Fruit fly (Drosophila melanogaster): ENCODE measurements around the gene Sfxn1-3.
A peak's percentile ranks its signal among the peaks of the same experiment; 100 is the strongest.

Sfxn1-3 gene

DNA sequence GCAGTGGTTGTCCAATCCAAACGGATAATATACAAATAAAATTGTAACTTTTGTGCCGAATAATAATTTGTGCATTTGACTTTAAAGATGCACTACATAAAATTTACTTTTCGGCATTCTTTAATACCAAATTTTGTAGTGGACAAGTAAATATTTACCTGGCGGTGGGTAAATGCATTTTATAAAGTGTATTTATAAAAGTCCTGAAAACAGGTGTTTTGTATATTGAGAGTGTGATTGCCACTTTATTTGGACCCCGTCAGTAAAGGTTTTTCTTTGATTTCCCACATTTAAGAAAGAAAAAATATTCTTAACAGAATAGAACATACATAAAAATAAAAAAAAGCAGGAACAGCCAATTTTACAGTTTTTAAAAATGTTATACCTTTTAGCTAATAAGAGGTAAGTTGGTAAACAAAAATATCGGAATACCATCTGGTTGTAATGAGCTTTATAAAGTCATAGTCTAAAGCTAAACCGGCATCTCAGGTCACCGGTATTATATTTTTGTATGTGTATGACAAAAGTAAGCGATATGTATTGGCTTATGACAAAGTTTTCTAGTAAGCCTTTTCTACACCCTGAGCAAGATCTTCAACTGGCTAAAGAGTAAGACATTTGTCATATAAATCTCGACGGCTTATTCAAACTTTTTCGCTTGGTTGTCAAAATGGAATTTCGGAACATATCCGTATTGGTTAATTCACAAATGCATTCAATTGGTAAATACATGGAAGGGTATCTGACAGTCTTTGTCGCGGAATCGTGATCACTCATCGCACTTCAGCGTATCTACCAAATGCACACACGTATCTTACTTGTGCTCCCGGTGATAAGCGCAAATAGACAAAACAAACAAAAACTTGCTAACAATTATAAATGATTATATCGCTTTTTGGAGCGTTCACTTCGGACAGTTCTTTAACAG is 16.5 kb downstream of the Sfxn1-3 start (continued):
- peak; percentile 75 for TF ChIP-seq CG15601 (tag; optimal IDR thresholded peaks at IDR 0.05)
- peak; percentile 34 for TF ChIP-seq slou (GFP tag; optimal IDR thresholded peaks at IDR 0.05)
- TF ChIP-seq TFAM (GFP tag; optimal IDR thresholded peaks at IDR 0.05) = no peak
- peak; percentile 37; the same call in 1 of the 2 replicates for TF ChIP-seq ham (GFP tag; IDR thresholded peaks at IDR 0.05)
- TF ChIP-seq Sin3A (optimal IDR thresholded peaks at IDR 0.05) = no peak
- TF ChIP-seq Ssrp (tag; optimal IDR thresholded peaks at IDR 0.05) = peak; percentile 76
- peak; percentile 84 for TF ChIP-seq nau (GFP tag; optimal IDR thresholded peaks at IDR 0.05)
- peak; percentile 75 for TF ChIP-seq Deaf1 (tag; optimal IDR thresholded peaks at IDR 0.05)
- no peak for TF ChIP-seq jing (GFP tag; optimal IDR thresholded peaks at IDR 0.05)
- peak; percentile 57 for TF ChIP-seq twi (tag; optimal IDR thresholded peaks at IDR 0.05)
- peak; percentile 91 for TF ChIP-seq Hsf (GFP tag; optimal IDR thresholded peaks at IDR 0.05)
- peak; percentile 70 for TF ChIP-seq NC2β (GFP tag; optimal IDR thresholded peaks at IDR 0.05)
- TF ChIP-seq Neu2 (GFP tag; optimal IDR thresholded peaks at IDR 0.05; ENCODE audit: borderline replicate concordance) = no peak
- TF ChIP-seq ato (GFP tag; IDR thresholded peaks at IDR 0.05; ENCODE audit: partially characterized antibody) = no peak
- TF ChIP-seq sim (GFP tag; IDR thresholded peaks at IDR 0.05) = peak; percentile 26; the same call in 1 of the 2 replicates
- TF ChIP-seq CG7839 (tag; optimal IDR thresholded peaks at IDR 0.05) = peak; percentile 94
- peak; percentile 86 to 91 for TF ChIP-seq dpn (GFP tag; optimal IDR thresholded peaks at IDR 0.05)
- TF ChIP-seq trem (tag; optimal IDR thresholded peaks at IDR 0.05) = peak; percentile 53
- peak; percentile 95 for TF ChIP-seq lab (GFP tag; optimal IDR thresholded peaks at IDR 0.05)
- TF ChIP-seq Eip74EF (GFP tag; optimal IDR thresholded peaks at IDR 0.05) = peak in 1 of 2 experiments; percentile 85
- TF ChIP-seq HmgZ (tag; optimal IDR thresholded peaks at IDR 0.05) = peak; percentile 92
- TF ChIP-seq so (GFP tag; IDR thresholded peaks at IDR 0.05) = peak; percentile 80; the same call in 2 of the 3 replicates
- TF ChIP-seq dmrt99B (tag; optimal IDR thresholded peaks at IDR 0.05) = peak; percentile 91
- TF ChIP-seq CG16815 (GFP tag; optimal IDR thresholded peaks at IDR 0.05) = peak; percentile 65
- no peak for TF ChIP-seq inv (GFP tag; IDR thresholded peaks at IDR 0.05; ENCODE audit: partially characterized antibody)
- TF ChIP-seq CG43689 (GFP tag; IDR thresholded peaks at IDR 0.05) = peak; percentile 70
- TF ChIP-seq onecut (GFP tag; IDR thresholded peaks at IDR 0.05) = peak; percentile 74
- peak; percentile 76 for TF ChIP-seq Hr3 (GFP tag; optimal IDR thresholded peaks at IDR 0.05)
- TF ChIP-seq CG4360 (GFP tag; IDR thresholded peaks at IDR 0.05) = no peak
- TF ChIP-seq sob (GFP tag; IDR thresholded peaks at IDR 0.05) = peak; percentile 88
- no peak for TF ChIP-seq nom (GFP tag; optimal IDR thresholded peaks at IDR 0.05)
- peak; percentile 87 for TF ChIP-seq zfh1 (GFP tag; IDR thresholded peaks at IDR 0.05)
- no peak for TF ChIP-seq h (optimal IDR thresholded peaks at IDR 0.05)
- TF ChIP-seq CG13123 (GFP tag; optimal IDR thresholded peaks at IDR 0.05) = peak; percentile 74
- peak; percentile 78 for TF ChIP-seq CG6813 (GFP tag; optimal IDR thresholded peaks at IDR 0.05)
- peak; percentile 84 for TF ChIP-seq Xrp1 (GFP tag; IDR thresholded peaks at IDR 0.05)
- TF ChIP-seq Hr78 (GFP tag; optimal IDR thresholded peaks at IDR 0.05) = no peak
- TF ChIP-seq CG12391 (tag; optimal IDR thresholded peaks at IDR 0.05) = peak; percentile 88
- no peak for TF ChIP-seq Elba2 (GFP tag; optimal IDR thresholded peaks at IDR 0.05)
- TF ChIP-seq HHEX (GFP tag; optimal IDR thresholded peaks at IDR 0.05) = peak; percentile 88
- TF ChIP-seq CG8281 (tag; optimal IDR thresholded peaks at IDR 0.05) = peak; percentile 57
- TF ChIP-seq CG10321 (GFP tag; IDR thresholded peaks at IDR 0.05) = peak; percentile 61; the same call in 1 of the 2 replicates
- TF ChIP-seq seq (GFP tag; IDR thresholded peaks at IDR 0.05) = peak; percentile 91
- peak; percentile 89 for TF ChIP-seq tgo (GFP tag; IDR thresholded peaks at IDR 0.05)
- TF ChIP-seq CG33557 (GFP tag; optimal IDR thresholded peaks at IDR 0.05) = no peak
- TF ChIP-seq CG17328 (GFP tag; IDR thresholded peaks at IDR 0.05) = peak; percentile 84
- peak; percentile 75 for TF ChIP-seq CG3726 (GFP tag; IDR thresholded peaks at IDR 0.05)
- TF ChIP-seq CG13775 (GFP tag; optimal IDR thresholded peaks at IDR 0.05) = peak; percentile 72
